Worm (Caenorhabditis elegans) whole organism, young adult: ENCODE data around the gene ZC196.2.

ENCODE experiments used
- C06A6.2 ChIP-seq: fragments of 200-800 bp; sonication (Bioruptor generic); conservative IDR thresholded peaks from 2 replicates; pipeline ENCODE4 v1.3.6; 2022; ENCODE audit warnings: missing genetic modification characterization, missing compliant biosample characterization
- F22D6.2 ChIP-seq: sonication (generic microtip); optimal IDR thresholded peaks from 2 replicates; lab custom pipeline; 2016; ENCODE audit warnings: mild to moderate bottlenecking, missing genetic modification characterization, missing compliant biosample characterization
- F23B12.7 ChIP-seq: sonication (generic microtip); optimal IDR thresholded peaks from 2 replicates; lab custom pipeline; 2017; ENCODE audit warnings: missing genetic modification characterization, mild to moderate bottlenecking, missing compliant biosample characterization, antibody characterized with exemption, moderate library complexity; ENCODE audit not compliant: insufficient read depth
- F55B11.4 ChIP-seq: sonication (generic microtip); optimal IDR thresholded peaks from 2 replicates; lab custom pipeline; 2016; ENCODE audit warnings: missing compliant biosample characterization, missing genetic modification characterization, borderline replicate concordance; ENCODE audit not compliant: insufficient read depth
- T07F8.4 ChIP-seq: sonication (generic microtip); optimal IDR thresholded peaks from 2 replicates; lab custom pipeline; 2016; ENCODE audit warnings: mild to moderate bottlenecking, missing genetic modification characterization, moderate library complexity, missing compliant biosample characterization
- Y79H2A.3 ChIP-seq: fragments of 200-800 bp; sonication (Bioruptor generic); conservative IDR thresholded peaks from 2 replicates; pipeline ENCODE4 v1.3.6; 2022; ENCODE audit warnings: missing genetic modification reagents, missing genetic modification characterization, missing compliant biosample characterization
- ZK185.1 ChIP-seq: sonication (generic microtip); optimal IDR thresholded peaks from 2 replicates; lab custom pipeline; 2016; ENCODE audit warnings: mild to moderate bottlenecking, missing genetic modification characterization, missing compliant biosample characterization; ENCODE audit not compliant: poor library complexity, severe bottlenecking
- akir-1 ChIP-seq: fragments of 200-800 bp; sonication (Bioruptor generic); optimal IDR thresholded peaks from 2 replicates; lab custom pipeline; 2018; ENCODE audit warnings: mild to moderate bottlenecking, missing genetic modification characterization, moderate library complexity, missing compliant biosample characterization
- ccch-3 ChIP-seq: fragments of 200-800 bp; sonication (Bioruptor generic); optimal IDR thresholded peaks from 2 replicates; lab custom pipeline; 2018; ENCODE audit warnings: mild to moderate bottlenecking, missing genetic modification characterization, missing compliant biosample characterization
- cebp-1 ChIP-seq, 2 experiments: fragments of 200-800 bp in 1 of 2; sonication (Bioruptor generic) in 1 of 2; sonication (generic microtip) in 1 of 2; IDR thresholded peaks in 1 of 2; optimal IDR thresholded peaks in 1 of 2; 2 replicates each; pipeline versions ENCODE4 v1.3.6 to Lab custom; 2017 to 2022; ENCODE audit warnings: missing compliant biosample characterization in 2 of 2, missing genetic modification characterization in 2 of 2, mild to moderate bottlenecking in 1 of 2, missing genetic modification reagents in 1 of 2, moderate library complexity in 1 of 2
- ceh-79 ChIP-seq: sonication (generic microtip); optimal IDR thresholded peaks from 2 replicates; lab custom pipeline; 2017; ENCODE audit warnings: mild to moderate bottlenecking, missing genetic modification characterization, missing compliant biosample characterization
- ceh-91 ChIP-seq: fragments of 200-800 bp; sonication (Bioruptor generic); IDR thresholded peaks from 2 replicates; pipeline ENCODE4 v1.3.6; 2022; ENCODE audit warnings: missing genetic modification reagents, missing genetic modification characterization, missing compliant biosample characterization
- dpff-1 ChIP-seq: sonication (generic microtip); optimal IDR thresholded peaks from 2 replicates; lab custom pipeline; 2017; ENCODE audit warnings: mild to moderate bottlenecking, missing genetic modification characterization, missing compliant biosample characterization
- hlh-26 ChIP-seq: fragments of 200-800 bp; sonication (Bioruptor generic); conservative IDR thresholded peaks from 2 replicates; pipeline ENCODE4 v1.3.6; 2022; ENCODE audit warnings: missing genetic modification reagents, missing genetic modification characterization, missing compliant biosample characterization
- hrde-1 ChIP-seq: sonication (generic microtip); optimal IDR thresholded peaks from 2 replicates; lab custom pipeline; 2016; ENCODE audit warnings: missing genetic modification characterization, mild to moderate bottlenecking, missing compliant biosample characterization, moderate library complexity, missing genotype, missing genetic modification reagents, borderline replicate concordance
- lin-26 ChIP-seq: fragments of 200-800 bp; sonication (Bioruptor generic); IDR thresholded peaks from 2 replicates; pipeline ENCODE4 v1.3.6; 2022; ENCODE audit warnings: missing genetic modification reagents, missing genetic modification characterization, missing compliant biosample characterization
- snpc-3.4 ChIP-seq: sonication (generic microtip); optimal IDR thresholded peaks from 2 replicates; lab custom pipeline; 2017; ENCODE audit warnings: missing genetic modification characterization, mild to moderate bottlenecking, missing compliant biosample characterization, antibody characterized with exemption, moderate library complexity, missing genotype, missing genetic modification reagents
- tlf-1 ChIP-seq: fragments of 200-800 bp; sonication (Bioruptor generic); optimal IDR thresholded peaks from 2 replicates; lab custom pipeline; 2018; ENCODE audit warnings: mild to moderate bottlenecking, missing genetic modification characterization, missing compliant biosample characterization
- zim-3 ChIP-seq: sonication (generic microtip); optimal IDR thresholded peaks from 2 replicates; lab custom pipeline; 2017; ENCODE audit warnings: mild to moderate bottlenecking, missing genetic modification characterization, moderate library complexity, missing compliant biosample characterization
- ztf-25 ChIP-seq: fragments of 200-800 bp; sonication (Bioruptor generic); IDR thresholded peaks from 2 replicates; pipeline ENCODE4 v1.3.6; 2022; ENCODE audit warnings: missing genetic modification reagents, missing genetic modification characterization, missing compliant biosample characterization

The ZC196.2 gene

DNA sequence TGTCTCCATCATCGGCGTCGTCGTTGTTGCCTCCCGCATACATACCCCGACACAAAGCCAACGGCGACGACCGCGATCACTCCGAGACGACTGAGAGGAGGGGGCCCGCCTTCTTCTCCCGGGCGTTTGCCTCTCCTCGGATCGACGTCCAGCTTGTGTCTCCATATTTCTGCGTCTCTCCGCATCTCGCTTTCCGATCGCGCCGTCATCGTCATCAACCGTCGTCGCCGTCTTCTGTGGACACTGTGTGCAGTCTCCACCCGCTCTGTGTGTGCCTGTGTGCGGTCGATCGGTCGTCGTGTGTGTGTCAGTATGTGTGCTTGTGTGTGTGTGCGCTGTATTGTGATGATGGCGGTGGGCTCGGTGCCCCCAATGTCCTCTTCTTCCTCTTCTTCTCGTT is 46.3 kb downstream of the ZC196.2 start (continued):
- TF ChIP-seq cebp-1 (GFP tag; IDR thresholded peaks at IDR 0.05; lab: Robert Waterston, UW) (no peak), cebp-1 (tag; optimal IDR thresholded peaks at IDR 0.05; lab: Kevin White, UChicago) (peak; percentile 61), lin-26 (GFP tag; lab: Robert Waterston, UW) (peak; percentile 39; the same call in 1 of the 2 replicates)

DNA sequence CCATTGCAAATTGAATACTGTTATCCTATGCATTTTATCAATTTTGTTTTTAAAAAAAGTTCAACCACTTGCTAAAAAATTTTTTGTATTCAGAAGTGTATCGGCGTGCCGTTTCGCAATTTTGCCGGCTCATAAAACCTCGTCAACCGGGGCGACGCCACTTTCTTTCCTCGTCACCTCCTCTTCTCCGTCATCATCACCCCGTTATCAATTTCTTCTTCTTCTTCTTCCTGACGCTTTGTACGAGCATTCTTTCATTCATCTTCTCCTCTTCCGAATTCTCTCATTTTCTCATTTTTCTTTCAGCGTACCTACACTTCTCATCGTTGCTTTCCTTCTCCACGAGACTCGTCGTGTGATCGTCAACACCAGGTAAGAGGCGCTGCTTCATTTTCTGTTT is 47.0 kb downstream of the ZC196.2 start, which contains the start of gene sup-37:
Gene sup-37 (plus strand): TSS at position 301 of the 400 bp plus-strand sequence.
- TF ChIP-seq dpff-1 (tag; lab: Kevin White, UChicago) (no peak), Y79H2A.3 (no peak), ZK185.1 (tag; lab: Kevin White, UChicago) (no peak), tlf-1 (GFP tag; lab: Kevin White, UChicago) (no peak), snpc-3.4 (tag; lab: Kevin White, UChicago) (no peak), ccch-3 (GFP tag; lab: Kevin White, UChicago) (no peak), ztf-25 (GFP tag; lab: Robert Waterston, UW) (no peak), T07F8.4 (tag; lab: Kevin White, UChicago) (no peak)

DNA sequence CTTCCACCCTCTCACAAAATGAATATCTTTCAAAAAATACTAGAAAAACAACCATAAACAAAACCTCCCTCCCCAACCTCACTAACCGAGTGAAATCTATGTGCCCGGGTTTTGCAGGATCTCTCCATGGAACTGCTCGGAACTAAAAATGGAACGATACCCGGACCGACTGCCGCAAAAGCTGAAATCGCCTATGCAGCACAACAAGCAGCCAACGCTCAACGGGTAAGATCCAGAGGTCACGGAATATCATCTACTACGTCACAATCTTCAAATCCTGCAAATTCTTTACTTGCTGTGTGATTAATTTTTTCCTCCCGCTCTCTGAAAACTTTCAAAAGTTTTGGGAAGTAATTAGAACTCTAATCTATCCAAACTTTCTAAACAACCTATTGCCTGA is 50.1 kb downstream of the ZC196.2 start:
- no peak for TF ChIP-seq F22D6.2 (tag; lab: Kevin White, UChicago)
- TF ChIP-seq ZK185.1 (tag; lab: Kevin White, UChicago): no peak
- no peak for TF ChIP-seq ceh-79 (tag; lab: Kevin White, UChicago)
- no peak for TF ChIP-seq ceh-91 (GFP tag; lab: Robert Waterston, UW)
- TF ChIP-seq F23B12.7 (tag; lab: Kevin White, UChicago): no peak
- TF ChIP-seq zim-3 (tag; lab: Kevin White, UChicago): no peak
- no peak for TF ChIP-seq hrde-1 (tag; lab: Kevin White, UChicago)
- TF ChIP-seq C06A6.2 (GFP tag; lab: Robert Waterston, UW): no peak
- TF ChIP-seq akir-1: no peak
- TF ChIP-seq hlh-26 (GFP tag; lab: Robert Waterston, UW): no peak
- no peak for TF ChIP-seq F55B11.4
